Worm (Caenorhabditis elegans) whole organism, late embryonic: ENCODE results near the gene C29F9.5.
"Not testable (repeated sequence)": the region's sequence is repeated elsewhere in the genome, so short reads cannot be mapped to it uniquely, and the experiment has no call there.

Source experiments
- C38D4.7 ChIP-seq: fragments of 200-800 bp; sonication (Bioruptor generic); optimal IDR thresholded peaks from 2 replicates; lab custom pipeline; 2018; ENCODE audit warnings: mild to moderate bottlenecking, missing genetic modification characterization, moderate library complexity, missing compliant biosample characterization
- ama-1 ChIP-seq: fragments of 150-350 bp; optimal IDR thresholded peaks from 2 replicates; lab custom pipeline; 2014
- ceh-45 ChIP-seq: fragments of 200-800 bp; sonication (Bioruptor generic); IDR thresholded peaks from 2 replicates; pipeline ENCODE4 v1.3.6; 2022; ENCODE audit warnings: missing genetic modification reagents, missing genetic modification characterization, missing compliant biosample characterization
- dve-1 ChIP-seq: sonication (generic microtip); optimal IDR thresholded peaks from 2 replicates; lab custom pipeline; 2017; ENCODE audit warnings: antibody characterized with exemption, mild to moderate bottlenecking, missing genetic modification characterization, missing compliant biosample characterization
- fkh-10 ChIP-seq: fragments of 150-350 bp; optimal IDR thresholded peaks from 2 replicates; lab custom pipeline; 2014; ENCODE audit warnings: missing biosample characterization, missing genetic modification reagents, missing genetic modification characterization
- pag-3 ChIP-seq: sonication (generic microtip); optimal IDR thresholded peaks from 2 replicates; lab custom pipeline; 2016; ENCODE audit warnings: missing compliant biosample characterization, missing genetic modification characterization, borderline replicate concordance

- not testable (repeated sequence) for TF ChIP-seq ceh-45 (GFP tag; lab: Robert Waterston, UW); fkh-10; pag-3 (tag; lab: Kevin White, UChicago); dve-1 (tag; lab: Kevin White, UChicago); ama-1 (lab: Kevin White, UChicago); C38D4.7
Measured at ce11 chrIII:121983-122449, 4.7 kb downstream of the C29F9.5 start, which contains the start of gene C29F9.12.
